Fruit fly (Drosophila melanogaster) whole organism, pupa: ENCODE results near the gene CG5171.

Experiments
- CG10348 ChIP-seq: fragments of 200-800 bp; sonication (Bioruptor generic); IDR thresholded peaks from 2 replicates; pipeline ENCODE4 v1.3.6; 2022; ENCODE audit warnings: missing biosample characterization, missing genetic modification characterization
- CG12605 ChIP-seq: fragments of 200-800 bp; sonication (Bioruptor generic); IDR thresholded peaks from 2 replicates; pipeline ENCODE4 v1.3.6; 2022; ENCODE audit warnings: missing biosample characterization, missing genetic modification characterization
- CG13204 ChIP-seq: fragments of 200-800 bp; sonication (Bioruptor generic); optimal IDR thresholded peaks from 2 replicates; lab custom pipeline; 2018; ENCODE audit warnings: missing biosample characterization, mild to moderate bottlenecking, missing genetic modification characterization, moderate library complexity
- CG14655 ChIP-seq: fragments of 200-800 bp; sonication (Bioruptor generic); optimal IDR thresholded peaks from 3 replicates; lab custom pipeline; 2017; ENCODE audit warnings: mild to moderate bottlenecking, missing biosample characterization, missing genetic modification reagents, missing genetic modification characterization
- CG15710 ChIP-seq: fragments of 200-800 bp; sonication (Bioruptor generic); optimal IDR thresholded peaks from 2 replicates; lab custom pipeline; 2018; ENCODE audit warnings: missing biosample characterization, mild to moderate bottlenecking, missing genetic modification characterization, moderate library complexity
- CG17806 ChIP-seq: fragments of 200-800 bp; sonication (Bioruptor generic); optimal IDR thresholded peaks from 2 replicates; lab custom pipeline; 2018; ENCODE audit warnings: missing biosample characterization, mild to moderate bottlenecking, missing genetic modification characterization, moderate library complexity
- CG32121 ChIP-seq: fragments of 200-800 bp; sonication (Bioruptor generic); IDR thresholded peaks from 2 replicates; pipeline ENCODE4 v1.3.6; 2022; ENCODE audit warnings: missing biosample characterization, missing genetic modification characterization
- CG34367 ChIP-seq: fragments of 200-800 bp; sonication (Bioruptor generic); optimal IDR thresholded peaks from 2 replicates; lab custom pipeline; 2018; ENCODE audit warnings: missing biosample characterization, mild to moderate bottlenecking, missing genetic modification characterization
- CG4496 ChIP-seq: fragments of 200-800 bp; sonication (Bioruptor generic); IDR thresholded peaks from 3 replicates; pipeline ENCODE4 v1.3.6; 2022; ENCODE audit warnings: missing biosample characterization, missing genetic modification characterization
- CG8159 ChIP-seq: fragments of 200-800 bp; sonication (Bioruptor generic); optimal IDR thresholded peaks from 3 replicates; lab custom pipeline; 2018; ENCODE audit warnings: missing biosample characterization, mild to moderate bottlenecking, missing genetic modification characterization, moderate library complexity
- CG8301 ChIP-seq: fragments of 200-800 bp; sonication (Bioruptor generic); optimal IDR thresholded peaks from 2 replicates; lab custom pipeline; 2018; ENCODE audit warnings: missing biosample characterization, mild to moderate bottlenecking, missing genetic modification characterization
- CG9948 ChIP-seq: fragments of 200-800 bp; sonication (Bioruptor generic); optimal IDR thresholded peaks from 2 replicates; lab custom pipeline; 2018; ENCODE audit warnings: missing biosample characterization, mild to moderate bottlenecking, missing genetic modification characterization, moderate library complexity
- D1 ChIP-seq: fragments of 200-800 bp; sonication (Bioruptor generic); optimal IDR thresholded peaks from 2 replicates; lab custom pipeline; 2018; ENCODE audit warnings: missing biosample characterization, mild to moderate bottlenecking, missing genetic modification characterization, moderate library complexity
- EcR ChIP-seq: fragments of 200-800 bp; sonication (Bioruptor generic); optimal IDR thresholded peaks from 3 replicates; lab custom pipeline; 2019; ENCODE audit warnings: missing biosample characterization, missing genetic modification characterization, mild to moderate bottlenecking, moderate library complexity, missing genetic modification reagents
- Ets98B ChIP-seq: fragments of 200-800 bp; sonication (Bioruptor generic); IDR thresholded peaks from 2 replicates; pipeline ENCODE4 v1.3.6; 2022; ENCODE audit warnings: missing biosample characterization, missing genetic modification characterization
- Pif1A ChIP-seq: fragments of 200-800 bp; sonication (Bioruptor generic); optimal IDR thresholded peaks from 3 replicates; lab custom pipeline; 2016; ENCODE audit warnings: missing biosample characterization, missing genetic modification characterization
- Pif1B ChIP-seq: fragments of 200-800 bp; sonication (Bioruptor generic); optimal IDR thresholded peaks from 3 replicates; lab custom pipeline; 2016; ENCODE audit warnings: missing biosample characterization, missing genetic modification characterization
- Snoo ChIP-seq: fragments of 200-800 bp; sonication (Bioruptor generic); optimal IDR thresholded peaks from 3 replicates; lab custom pipeline; 2017; ENCODE audit warnings: missing biosample characterization, mild to moderate bottlenecking, missing genetic modification characterization, inconsistent platforms
- fd96Ca ChIP-seq: fragments of 200-800 bp; sonication (Bioruptor generic); IDR thresholded peaks from 3 replicates; pipeline ENCODE4 v1.3.6; 2022; ENCODE audit warnings: missing biosample characterization, missing genetic modification characterization
- gl ChIP-seq: fragments of 200-800 bp; sonication (Bioruptor generic); optimal IDR thresholded peaks from 2 replicates; lab custom pipeline; 2018; ENCODE audit warnings: missing biosample characterization, mild to moderate bottlenecking, missing genetic modification characterization
- rn ChIP-seq: fragments of 200-800 bp; sonication (Bioruptor generic); IDR thresholded peaks from 2 replicates; pipeline ENCODE4 v1.3.6; 2022; ENCODE audit warnings: missing biosample characterization, missing genetic modification characterization

CG5171 gene

dm6 chr2L:7409007-7409406 is 7.9 kb downstream of the CG5171 start:
- TF ChIP-seq CG10348 (no peak), CG32121 (GFP tag; lab: Robert Waterston, UW) (0 out of 2 replicates have a peak, but pooled peaks have one; percentile 9)

DNA sequence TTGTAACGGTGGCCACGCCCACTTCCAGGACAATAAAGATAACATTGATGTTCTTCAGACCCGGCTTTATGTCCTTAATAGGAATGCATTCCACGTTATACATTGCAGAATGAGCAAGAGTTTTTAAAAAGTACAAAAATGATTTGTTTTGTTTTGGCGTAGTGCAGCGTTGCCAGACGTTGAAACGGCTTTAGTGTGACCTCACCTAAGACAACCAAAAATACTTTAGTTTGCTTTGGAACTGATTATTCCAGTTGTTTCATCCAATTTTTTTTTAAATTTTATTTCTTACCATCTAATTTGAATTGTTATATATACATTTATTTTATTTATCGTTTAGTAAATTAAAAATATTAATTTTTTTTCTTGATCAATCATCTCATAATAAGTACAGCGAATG is 8.5 kb downstream of the CG5171 start, which contains the start of gene CG5181:
CG5181 (minus strand) TSS at position 208 of the 400 bp plus-strand sequence.
- TF ChIP-seq rn (GFP tag; lab: Robert Waterston, UW) (no peak), CG10348 (no peak), gl (tag; lab: Kevin White, UChicago) (no peak), CG9948 (no peak), CG15710 (tag; lab: Kevin White, UChicago) (no peak)

- TF ChIP-seq CG12605 (GFP tag; lab: Robert Waterston, UW) (no peak), CG14655 (GFP tag; lab: Kevin White, UChicago) (no peak), CG13204 (no peak), CG32121 (GFP tag; lab: Robert Waterston, UW) (no peak), CG8159 (tag; lab: Kevin White, UChicago) (no peak), CG4496 (no peak), Pif1B (GFP tag; lab: Kevin White, UChicago) (no peak), fd96Ca (GFP tag; lab: Robert Waterston, UW) (no peak), CG10348 (no peak), Ets98B (no peak), rn (GFP tag; lab: Robert Waterston, UW) (no peak), CG15710 (tag; lab: Kevin White, UChicago) (no peak), CG17806 (tag; lab: Kevin White, UChicago) (no peak), gl (tag; lab: Kevin White, UChicago) (no peak), CG34367 (tag; lab: Kevin White, UChicago) (no peak), CG8301 (tag; lab: Kevin White, UChicago) (no peak), EcR (no peak), Pif1A (GFP tag; lab: Kevin White, UChicago) (no peak), D1 (tag; lab: Kevin White, UChicago) (no peak), Snoo (tag; lab: Kevin White, UChicago) (no peak)
- TF ChIP-seq, all 21 proteins: peak for 0
These were observed 9.5 kb downstream of the CG5171 start, which contains the start of gene CG15818 for dm6 chr2L:7410609-7411008. Gene CG15818, plus strand, starts transcription at chr2L:7410909.

- no peak for TF ChIP-seq Snoo (tag; lab: Kevin White, UChicago)
- TF ChIP-seq CG15710 (tag; lab: Kevin White, UChicago), result no peak
- TF ChIP-seq D1 (tag; lab: Kevin White, UChicago), result peak; percentile 15
These were observed 10.9 kb downstream of the CG5171 start, which contains the start of gene chm for dm6 chr2L:7411947-7412621. Gene chm, plus strand, starts transcription at chr2L:7412417.

DNA sequence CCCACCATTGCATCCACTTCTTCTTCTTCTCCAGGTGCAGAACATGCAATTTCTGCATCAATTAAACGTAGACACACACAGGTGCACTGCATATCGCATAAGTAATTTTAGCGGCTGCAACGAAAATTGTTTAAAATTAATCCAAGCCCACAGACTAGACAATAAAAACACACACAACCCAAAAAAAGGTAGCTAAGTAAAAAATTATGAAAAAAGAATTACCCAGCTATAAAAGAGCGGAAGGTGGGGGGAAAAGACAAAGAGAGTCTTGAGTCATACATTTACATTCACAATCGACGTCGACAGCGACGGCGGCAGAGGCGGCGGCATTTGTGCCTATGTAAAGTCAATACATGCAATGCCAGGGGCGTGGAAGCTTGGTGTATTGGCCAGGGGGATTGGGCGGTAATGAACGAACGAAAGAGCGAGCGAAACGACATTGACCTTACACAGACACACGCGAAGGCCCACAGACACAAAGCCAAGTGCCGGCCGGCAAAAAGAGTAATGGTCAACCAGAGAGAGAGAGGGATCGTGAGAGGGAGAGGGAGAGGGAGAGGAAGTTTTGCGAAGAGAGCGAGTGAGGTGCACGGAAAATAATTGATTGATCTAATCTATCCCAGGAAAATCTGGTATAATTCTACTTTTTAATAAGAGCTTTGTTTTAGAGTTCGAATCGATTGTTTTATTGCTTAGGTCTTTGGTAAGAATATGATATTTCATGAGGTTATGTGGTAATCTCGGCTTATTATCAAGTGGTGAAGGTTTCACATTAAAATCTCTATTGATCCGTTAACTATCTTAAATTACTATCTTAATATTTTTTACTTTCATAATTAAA is 17.2 kb downstream of the CG5171 start:
- peak; percentile 75 for TF ChIP-seq CG17806 (tag; lab: Kevin White, UChicago)
- no peak for TF ChIP-seq gl (tag; lab: Kevin White, UChicago)
- TF ChIP-seq CG12605 (GFP tag; lab: Robert Waterston, UW), result peak; percentile 28
- TF ChIP-seq CG13204, result no peak
- no peak for TF ChIP-seq CG10348
- peak; percentile 51 for TF ChIP-seq Pif1A (GFP tag; lab: Kevin White, UChicago)
- peak; percentile 55 for TF ChIP-seq Ets98B
- TF ChIP-seq CG8159 (tag; lab: Kevin White, UChicago), result peak; percentile 85
- no peak for TF ChIP-seq rn (GFP tag; lab: Robert Waterston, UW)
- TF ChIP-seq CG4496, result no peak
- TF ChIP-seq CG14655 (GFP tag; lab: Kevin White, UChicago), result peak; percentile 87
- TF ChIP-seq CG9948, result peak; percentile 83
- peak; percentile 5 for TF ChIP-seq D1 (tag; lab: Kevin White, UChicago)
- TF ChIP-seq CG8301 (tag; lab: Kevin White, UChicago), result peak; percentile 75
- TF ChIP-seq CG32121 (GFP tag; lab: Robert Waterston, UW), result no peak
- peak; percentile 69 for TF ChIP-seq Pif1B (GFP tag; lab: Kevin White, UChicago)
- peak; percentile 80 for TF ChIP-seq CG34367 (tag; lab: Kevin White, UChicago)
- no peak; the same call in 2 of the 3 replicates for TF ChIP-seq fd96Ca (GFP tag; lab: Robert Waterston, UW)
- TF ChIP-seq CG15710 (tag; lab: Kevin White, UChicago), result peak; percentile 83
- peak; percentile 99 for TF ChIP-seq EcR
- peak; percentile 77 for TF ChIP-seq Snoo (tag; lab: Kevin White, UChicago)
